Fruit fly (Drosophila melanogaster): ENCODE data around the gene CG12025.

The CG12025 gene

DNA sequence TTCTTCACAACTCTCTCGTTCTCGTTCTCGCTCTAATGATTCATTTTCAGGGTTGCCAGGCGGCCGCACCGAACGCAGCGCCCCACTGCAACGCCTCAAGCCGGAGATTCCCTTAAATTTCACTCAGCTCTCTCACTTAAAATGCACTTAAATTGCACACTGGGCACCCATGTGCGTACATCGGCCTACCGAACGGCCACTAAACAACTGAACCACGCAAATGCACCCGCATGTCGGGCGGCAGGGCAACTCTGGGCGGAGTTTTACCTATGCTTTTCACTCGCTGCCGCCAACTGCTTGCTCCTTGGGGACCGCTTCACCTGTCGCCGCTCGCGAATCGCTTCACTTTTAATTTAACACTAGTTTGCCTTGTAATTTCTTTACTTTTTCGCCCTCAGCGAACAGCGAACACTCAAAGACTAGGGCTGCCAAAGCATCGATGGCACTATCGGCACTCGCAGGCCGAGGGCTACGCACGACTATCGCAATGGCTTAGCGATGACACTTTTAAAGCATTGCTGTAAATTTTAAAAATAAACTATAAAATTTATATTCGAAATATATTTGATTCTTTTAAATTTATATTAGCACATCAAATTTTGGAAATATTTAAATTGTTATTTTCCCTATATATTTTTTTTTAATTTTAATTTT is 3.3 kb upstream of the CG12025 start, which contains the start of gene Rap1:
TSS of gene Rap1 (minus strand) at position 446 of the 654 bp plus-strand sequence.
- TF ChIP-seq CG4496 (GFP tag; IDR thresholded peaks at IDR 0.05) (peak; percentile 44), rn (GFP tag; IDR thresholded peaks at IDR 0.05) (peak; percentile 5), CG10348 (GFP tag; IDR thresholded peaks at IDR 0.05) (no peak), CG17806 (tag; optimal IDR thresholded peaks at IDR 0.05) (no peak), CG8301 (tag; optimal IDR thresholded peaks at IDR 0.05) (no peak), CG8159 (tag; optimal IDR thresholded peaks at IDR 0.05) (peak; percentile 38), CG12605 (GFP tag; IDR thresholded peaks at IDR 0.05) (no peak; the same call in 1 of the 2 replicates), D1 (tag; optimal IDR thresholded peaks at IDR 0.05) (peak; percentile 48), fd96Ca (GFP tag; IDR thresholded peaks at IDR 0.05) (peak; percentile 49; the same call in 2 of the 3 replicates), CG32121 (GFP tag; IDR thresholded peaks at IDR 0.05) (peak; percentile 28; the same call in 1 of the 2 replicates), EcR (GFP tag; optimal IDR thresholded peaks at IDR 0.05) (no peak), gl (tag; optimal IDR thresholded peaks at IDR 0.05) (no peak), CG15710 (tag; optimal IDR thresholded peaks at IDR 0.05) (no peak), Ets98B (GFP tag; IDR thresholded peaks at IDR 0.05) (no peak; the same call in 1 of the 2 replicates), CG34367 (tag; optimal IDR thresholded peaks at IDR 0.05) (no peak), Snoo (tag; optimal IDR thresholded peaks at IDR 0.05) (peak; percentile 51), CG14655 (GFP tag; optimal IDR thresholded peaks at IDR 0.05) (peak; percentile 35), CG13204 (GFP tag; optimal IDR thresholded peaks at IDR 0.05) (no peak), Pif1B (GFP tag; optimal IDR thresholded peaks at IDR 0.05) (no peak), Pif1A (GFP tag; optimal IDR thresholded peaks at IDR 0.05) (peak; percentile 21), CG9948 (tag; optimal IDR thresholded peaks at IDR 0.05) (peak; percentile 5)

DNA sequence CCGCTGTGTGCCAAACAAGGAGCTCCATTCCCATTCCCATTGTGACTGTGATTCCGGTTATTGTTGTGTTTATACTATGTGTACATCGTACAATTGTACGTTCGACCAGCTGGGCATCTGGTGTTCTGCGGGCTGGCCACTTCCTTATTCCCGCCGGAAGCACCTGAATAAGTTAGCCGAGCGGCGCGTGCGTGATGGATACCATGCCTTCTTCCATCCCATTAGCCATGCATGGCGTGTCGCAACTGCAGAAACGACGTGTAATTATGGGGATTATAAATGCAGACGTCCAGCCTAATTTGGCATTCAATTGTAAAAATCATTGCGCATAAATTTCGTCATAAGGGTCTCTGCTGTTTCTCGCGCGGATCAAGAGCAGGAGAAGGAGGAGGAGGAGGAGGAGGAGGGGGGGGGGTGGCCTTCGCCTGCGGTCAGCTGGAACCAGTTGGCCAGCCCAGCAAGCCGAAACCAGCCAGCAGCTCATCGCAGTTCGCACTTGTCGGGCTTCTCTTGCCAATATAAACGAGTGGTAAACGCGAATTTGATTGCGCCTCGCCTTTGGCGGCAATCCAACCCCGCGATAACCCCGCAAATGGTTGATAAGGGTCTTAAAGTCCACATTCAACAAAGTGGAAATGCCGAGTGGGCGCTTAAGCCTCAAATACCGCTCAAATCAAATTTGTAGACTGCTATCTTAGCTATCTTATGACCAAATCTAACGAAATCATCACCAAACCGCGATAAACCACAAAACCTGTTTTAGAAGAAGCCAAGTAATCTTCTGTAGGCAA is 986 bp downstream of the CG12025 start:
- TF ChIP-seq EcR (GFP tag; optimal IDR thresholded peaks at IDR 0.05) (no peak), CG12605 (GFP tag; IDR thresholded peaks at IDR 0.05) (0 out of 2 replicates have a peak, but pooled peaks have one; percentile 7), gl (tag; optimal IDR thresholded peaks at IDR 0.05) (peak; percentile 55), fd96Ca (GFP tag; IDR thresholded peaks at IDR 0.05) (no peak), CG8159 (tag; optimal IDR thresholded peaks at IDR 0.05) (no peak), Pif1A (GFP tag; optimal IDR thresholded peaks at IDR 0.05) (no peak), Snoo (tag; optimal IDR thresholded peaks at IDR 0.05) (no peak), CG13204 (GFP tag; optimal IDR thresholded peaks at IDR 0.05) (no peak), CG8301 (tag; optimal IDR thresholded peaks at IDR 0.05) (peak; percentile 2), Pif1B (GFP tag; optimal IDR thresholded peaks at IDR 0.05) (no peak), CG17806 (tag; optimal IDR thresholded peaks at IDR 0.05) (no peak), Ets98B (GFP tag; IDR thresholded peaks at IDR 0.05) (no peak; the same call in 1 of the 2 replicates), CG32121 (GFP tag; IDR thresholded peaks at IDR 0.05) (0 out of 2 replicates have a peak, but pooled peaks have one; percentile 9), CG4496 (GFP tag; IDR thresholded peaks at IDR 0.05) (peak; percentile 37; the same call in 1 of the 3 replicates), CG14655 (GFP tag; optimal IDR thresholded peaks at IDR 0.05) (no peak), CG15710 (tag; optimal IDR thresholded peaks at IDR 0.05) (no peak), rn (GFP tag; IDR thresholded peaks at IDR 0.05) (no peak), D1 (tag; optimal IDR thresholded peaks at IDR 0.05) (no peak), CG9948 (tag; optimal IDR thresholded peaks at IDR 0.05) (no peak), CG34367 (tag; optimal IDR thresholded peaks at IDR 0.05) (no peak)

DNA sequence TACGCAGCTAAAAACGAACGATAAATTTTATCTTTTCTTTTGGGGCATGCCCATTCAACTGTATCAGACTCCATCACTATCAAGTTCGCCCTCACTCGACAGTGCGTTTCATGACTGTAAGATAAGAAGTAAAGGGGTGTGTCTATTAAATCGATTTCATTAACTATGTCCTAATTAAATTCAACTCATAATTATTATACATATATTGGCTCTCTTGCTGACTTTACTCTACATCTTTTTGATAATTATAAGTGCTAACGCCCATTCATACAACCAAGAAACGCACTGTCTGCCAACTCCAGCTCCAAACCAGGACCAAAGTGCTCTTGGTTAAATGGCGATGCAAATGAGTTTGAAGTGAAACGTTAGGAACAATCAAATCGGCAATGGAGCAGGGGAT is 3.6 kb downstream of the CG12025 start:
- TF ChIP-seq gl (tag; optimal IDR thresholded peaks at IDR 0.05) (no peak), EcR (GFP tag; optimal IDR thresholded peaks at IDR 0.05) (no peak), CG8301 (tag; optimal IDR thresholded peaks at IDR 0.05) (peak; percentile 39), rn (GFP tag; IDR thresholded peaks at IDR 0.05) (no peak), CG15710 (tag; optimal IDR thresholded peaks at IDR 0.05) (peak; percentile 25), Pif1B (GFP tag; optimal IDR thresholded peaks at IDR 0.05) (no peak), CG34367 (tag; optimal IDR thresholded peaks at IDR 0.05) (no peak), CG13204 (GFP tag; optimal IDR thresholded peaks at IDR 0.05) (no peak), CG10348 (GFP tag; IDR thresholded peaks at IDR 0.05) (no peak), Snoo (tag; optimal IDR thresholded peaks at IDR 0.05) (no peak), CG8159 (tag; optimal IDR thresholded peaks at IDR 0.05) (no peak), CG14655 (GFP tag; optimal IDR thresholded peaks at IDR 0.05) (no peak), Ets98B (GFP tag; IDR thresholded peaks at IDR 0.05) (peak; percentile 66), CG4496 (GFP tag; IDR thresholded peaks at IDR 0.05) (peak; percentile 67; the same call in 2 of the 3 replicates), CG17806 (tag; optimal IDR thresholded peaks at IDR 0.05) (peak; percentile 26), D1 (tag; optimal IDR thresholded peaks at IDR 0.05) (no peak), fd96Ca (GFP tag; IDR thresholded peaks at IDR 0.05) (peak; percentile 33; the same call in 1 of the 3 replicates), Pif1A (GFP tag; optimal IDR thresholded peaks at IDR 0.05) (no peak), CG9948 (tag; optimal IDR thresholded peaks at IDR 0.05) (peak; percentile 30), CG12605 (GFP tag; IDR thresholded peaks at IDR 0.05) (no peak; the same call in 1 of the 2 replicates), CG32121 (GFP tag; IDR thresholded peaks at IDR 0.05) (peak; percentile 29; the same call in 1 of the 2 replicates)

DNA sequence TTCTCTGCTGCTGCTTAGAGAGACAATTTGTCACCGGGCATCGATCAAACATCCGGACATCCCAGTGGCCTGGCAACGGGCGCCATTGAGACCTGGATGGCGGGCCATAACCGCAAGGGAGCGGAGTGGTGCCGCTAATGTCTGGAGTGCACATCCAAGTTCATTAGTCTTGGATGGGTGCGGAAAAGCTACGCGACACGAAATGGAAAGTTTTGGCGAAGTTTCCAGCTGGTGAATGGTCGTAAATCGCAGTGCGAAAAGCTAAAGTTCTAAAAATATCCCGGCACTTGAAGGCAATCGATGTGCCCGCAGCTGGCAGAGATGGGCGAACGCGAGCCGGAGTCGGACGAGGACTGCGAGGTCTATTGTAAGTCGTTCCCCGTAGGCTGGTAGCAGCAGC is 4.5 kb downstream of the CG12025 start, which contains the start of gene CG13924:
TSS of gene CG13924 (plus strand) at position 301 of the 400 bp plus-strand sequence.
- TF ChIP-seq CG14655 (GFP tag; optimal IDR thresholded peaks at IDR 0.05) (no peak), CG4496 (GFP tag; IDR thresholded peaks at IDR 0.05) (no peak), EcR (GFP tag; optimal IDR thresholded peaks at IDR 0.05) (no peak), Snoo (tag; optimal IDR thresholded peaks at IDR 0.05) (no peak), CG12605 (GFP tag; IDR thresholded peaks at IDR 0.05) (no peak), CG34367 (tag; optimal IDR thresholded peaks at IDR 0.05) (no peak), Ets98B (GFP tag; IDR thresholded peaks at IDR 0.05) (no peak), rn (GFP tag; IDR thresholded peaks at IDR 0.05) (no peak), CG9948 (tag; optimal IDR thresholded peaks at IDR 0.05) (no peak), CG10348 (GFP tag; IDR thresholded peaks at IDR 0.05) (no peak), D1 (tag; optimal IDR thresholded peaks at IDR 0.05) (no peak), CG15710 (tag; optimal IDR thresholded peaks at IDR 0.05) (no peak), CG8301 (tag; optimal IDR thresholded peaks at IDR 0.05) (no peak), CG8159 (tag; optimal IDR thresholded peaks at IDR 0.05) (no peak), CG13204 (GFP tag; optimal IDR thresholded peaks at IDR 0.05) (no peak)

All from whole organism, pupa.